Fruit fly (Drosophila melanogaster) whole organism, wandering third instar larva: Measurements from ENCODE around the gene can.

Experiments used
- Abd-B ChIP-seq: fragments of >200 bp; optimal IDR thresholded peaks from 2 replicates; lab custom pipeline; 2017; ENCODE audit warnings: missing biosample characterization, missing genetic modification characterization
- CG32264 ChIP-seq: fragments of 200-800 bp; sonication (Bioruptor generic); optimal IDR thresholded peaks from 2 replicates; lab custom pipeline; 2016; ENCODE audit warnings: missing biosample characterization, missing genetic modification characterization
- CrebA ChIP-seq: fragments of 200-800 bp; sonication (Bioruptor generic); optimal IDR thresholded peaks from 2 replicates; lab custom pipeline; 2016; ENCODE audit warnings: missing biosample characterization, mild to moderate bottlenecking, missing genetic modification characterization, borderline replicate concordance
- Dfd ChIP-seq: fragments of >200 bp; optimal IDR thresholded peaks from 2 replicates; lab custom pipeline; 2017; ENCODE audit warnings: missing biosample characterization, missing genetic modification characterization
- GATAd ChIP-seq: sonication (Bioruptor generic); optimal IDR thresholded peaks from 2 replicates; lab custom pipeline; 2016; ENCODE audit warnings: missing biosample characterization, missing genetic modification characterization
- HLH106 ChIP-seq: fragments of 200-800 bp; optimal IDR thresholded peaks from 3 replicates; lab custom pipeline; 2019; ENCODE audit warnings: missing biosample characterization, mild to moderate bottlenecking, missing genetic modification characterization, moderate library complexity
- Hnf4 ChIP-seq: fragments of 200-800 bp; sonication (Bioruptor generic); optimal IDR thresholded peaks from 2 replicates; lab custom pipeline; 2016; ENCODE audit warnings: missing biosample characterization, mild to moderate bottlenecking, missing genetic modification characterization
- Hr78 ChIP-seq: fragments of >200 bp; optimal IDR thresholded peaks from 2 replicates; lab custom pipeline; 2017; ENCODE audit warnings: missing biosample characterization, missing genetic modification characterization
- Jra ChIP-seq: sonication (Bioruptor generic); optimal IDR thresholded peaks from 2 replicates; lab custom pipeline; 2016; ENCODE audit warnings: missing biosample characterization, missing genetic modification characterization
- Mio ChIP-seq: sonication (Bioruptor generic); optimal IDR thresholded peaks from 2 replicates; lab custom pipeline; 2016; ENCODE audit warnings: missing biosample characterization, missing genetic modification characterization
- Myc ChIP-seq: fragments of >200 bp; optimal IDR thresholded peaks from 2 replicates; lab custom pipeline; 2017
- N ChIP-seq: fragments of >200 bp; optimal IDR thresholded peaks from 2 replicates; lab custom pipeline; 2018; ENCODE audit warnings: missing biosample characterization, missing external identifiers, missing genetic modification characterization
- Rel ChIP-seq, 2 experiments: fragments of 200-800 bp; sonication (Bioruptor generic) in 1 of 2; optimal IDR thresholded peaks; 2 replicates in 1 of 2; 3 replicates in 1 of 2; lab custom pipeline; 2016 to 2019; ENCODE audit warnings: mild to moderate bottlenecking in 2 of 2, missing biosample characterization in 2 of 2, missing genetic modification characterization in 2 of 2, moderate library complexity in 1 of 2
- Sp1 ChIP-seq: fragments of 200-800 bp; sonication (Bioruptor generic); optimal IDR thresholded peaks from 3 replicates; lab custom pipeline; 2019; ENCODE audit warnings: missing biosample characterization, mild to moderate bottlenecking, missing genetic modification characterization, moderate library complexity
- Vsx2 ChIP-seq: fragments of 200-300, 225-300 bp; sonication (Bioruptor generic); optimal IDR thresholded peaks from 2 replicates; lab custom pipeline; 2018; ENCODE audit warnings: missing biosample characterization, missing genetic modification characterization; ENCODE audit not compliant: partially characterized antibody
- brk ChIP-seq: fragments of 200-800 bp; sonication (Bioruptor generic); optimal IDR thresholded peaks from 2 replicates; lab custom pipeline; 2016; ENCODE audit warnings: missing biosample characterization, mild to moderate bottlenecking, missing genetic modification characterization
- dl ChIP-seq, 2 experiments: fragments of 175-275, 200-275 bp in 1 of 2; fragments of 200-275 bp in 1 of 2; sonication (Bioruptor generic); optimal IDR thresholded peaks; lab custom pipeline; 2018; ENCODE audit warnings: mild to moderate bottlenecking in 2 of 2, missing biosample characterization in 2 of 2, missing genetic modification characterization in 2 of 2, moderate library complexity in 2 of 2; ENCODE audit not compliant: partially characterized antibody in 2 of 2, insufficient read depth in 1 of 2
- dmrt93B ChIP-seq: fragments of 200-800 bp; sonication (Bioruptor generic); optimal IDR thresholded peaks from 2 replicates; lab custom pipeline; 2018; ENCODE audit warnings: missing biosample characterization, mild to moderate bottlenecking, missing genetic modification characterization
- dsf ChIP-seq: sonication (Bioruptor generic); optimal IDR thresholded peaks from 2 replicates; lab custom pipeline; 2016; ENCODE audit warnings: missing biosample characterization, missing genetic modification characterization, borderline replicate concordance
- ey ChIP-seq: fragments of 200-800 bp; sonication (Bioruptor generic); optimal IDR thresholded peaks from 2 replicates; lab custom pipeline; 2016; ENCODE audit warnings: missing biosample characterization, missing genetic modification characterization
- foxo ChIP-seq, 2 experiments: fragments of 200-800 bp; sonication (Bioruptor generic); optimal IDR thresholded peaks; 2 replicates in 1 of 2; 3 replicates in 1 of 2; lab custom pipeline; 2016 to 2017; ENCODE audit warnings: missing biosample characterization in 2 of 2, missing genetic modification characterization in 2 of 2
- fru ChIP-seq: fragments of 200-800 bp; sonication (Bioruptor generic); optimal IDR thresholded peaks from 3 replicates; lab custom pipeline; 2016; ENCODE audit warnings: missing biosample characterization, mild to moderate bottlenecking, missing genetic modification characterization
- h ChIP-seq: fragments of 200-800 bp; sonication (Bioruptor generic); optimal IDR thresholded peaks from 3 replicates; lab custom pipeline; 2016; ENCODE audit warnings: missing biosample characterization, mild to moderate bottlenecking, missing genetic modification characterization
- jim ChIP-seq: fragments of 175-275, 200-325 bp; sonication (Bioruptor generic); optimal IDR thresholded peaks from 2 replicates; lab custom pipeline; 2016; ENCODE audit warnings: missing biosample characterization, mild to moderate bottlenecking, missing genetic modification characterization
- lola ChIP-seq: fragments of >200 bp; optimal IDR thresholded peaks from 2 replicates; lab custom pipeline; 2017; ENCODE audit warnings: missing biosample characterization, missing genetic modification characterization
- pan ChIP-seq: fragments of >200 bp; optimal IDR thresholded peaks from 2 replicates; lab custom pipeline; 2017
- psq ChIP-seq: fragments of 200-800 bp; sonication (Bioruptor generic); optimal IDR thresholded peaks from 3 replicates; lab custom pipeline; 2017; ENCODE audit warnings: missing biosample characterization, mild to moderate bottlenecking, missing genetic modification characterization, moderate library complexity
- rgr ChIP-seq: fragments of 200-800 bp; sonication (Bioruptor generic); optimal IDR thresholded peaks from 3 replicates; lab custom pipeline; 2016; ENCODE audit warnings: missing biosample characterization, mild to moderate bottlenecking, missing genetic modification characterization
- sage ChIP-seq: fragments of 200-800 bp; sonication (Bioruptor generic); optimal IDR thresholded peaks from 2 replicates; lab custom pipeline; 2016; ENCODE audit warnings: missing biosample characterization, mild to moderate bottlenecking, missing genetic modification characterization
- sv ChIP-seq: fragments of 200-800 bp; sonication (Bioruptor generic); optimal IDR thresholded peaks from 3 replicates; lab custom pipeline; 2016; ENCODE audit warnings: missing biosample characterization, missing genetic modification characterization
- tai ChIP-seq: sonication (Bioruptor generic); optimal IDR thresholded peaks from 2 replicates; lab custom pipeline; 2016; ENCODE audit warnings: missing biosample characterization, missing genetic modification characterization
- usp ChIP-seq: fragments of >200 bp; optimal IDR thresholded peaks from 2 replicates; lab custom pipeline; 2017; ENCODE audit warnings: missing biosample characterization, missing genetic modification characterization
- woc ChIP-seq: sonication (Bioruptor generic); optimal IDR thresholded peaks from 2 replicates; lab custom pipeline; 2016; ENCODE audit warnings: missing biosample characterization, mild to moderate bottlenecking, missing genetic modification characterization

can gene

DNA sequence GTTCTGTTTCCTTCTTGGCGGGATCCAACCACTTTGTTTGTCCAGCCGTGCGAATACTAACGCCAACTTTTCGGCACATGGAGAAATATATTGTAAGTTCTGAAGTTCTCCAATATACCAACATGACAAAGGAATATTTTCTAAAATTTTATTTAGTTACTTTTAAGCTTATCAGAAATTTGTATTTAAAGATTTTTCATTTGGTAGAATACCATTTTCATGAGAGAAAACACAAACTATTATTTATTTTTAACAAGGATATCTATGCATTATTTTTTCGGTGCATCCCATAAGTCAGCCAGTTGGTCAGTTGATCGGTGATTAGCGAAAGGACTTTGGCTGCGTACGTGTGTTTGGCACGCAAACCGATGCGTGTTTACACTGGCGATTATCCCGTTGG is 17.0 kb upstream of the can start:
- TF ChIP-seq fru (peak; percentile 26), foxo (GFP tag; optimal IDR thresholded peaks at IDR 0.05; lab: Kevin White, UChicago) (no peak), rgr (GFP tag; lab: Kevin White, UChicago) (peak; percentile 8), h (peak; percentile 52), tai (no peak), dsf (GFP tag; lab: Kevin White, UChicago) (no peak), N (GFP tag; lab: Kevin White, UChicago) (no peak), pan (lab: Kevin White, UChicago) (no peak), ey (peak; percentile 17), Hnf4 (GFP tag; lab: Kevin White, UChicago) (peak; percentile 9), Sp1 (GFP tag; lab: Kevin White, UChicago) (peak; percentile 34), HLH106 (tag; lab: Kevin White, UChicago) (peak; percentile 32)

dm6 chr3L:10281802-10282201 is 14.9 kb upstream of the can start:
- no peak for TF ChIP-seq Rel (GFP tag; optimal IDR thresholded peaks at IDR 0.05; lab: Kevin White, UChicago)
- TF ChIP-seq Rel (tag; optimal IDR thresholded peaks at IDR 0.05; lab: Kevin White, UChicago), result no peak
- no peak for TF ChIP-seq psq (GFP tag; lab: Kevin White, UChicago)
- TF ChIP-seq brk (GFP tag; lab: Kevin White, UChicago), result no peak
- no peak for TF ChIP-seq pan (lab: Kevin White, UChicago)
- TF ChIP-seq usp (GFP tag; lab: Kevin White, UChicago), result no peak
- TF ChIP-seq tai, result no peak
- no peak for TF ChIP-seq CG32264
- no peak for TF ChIP-seq Myc (lab: Kevin White, UChicago)
- TF ChIP-seq dsf (GFP tag; lab: Kevin White, UChicago), result no peak
- TF ChIP-seq HLH106 (tag; lab: Kevin White, UChicago), result no peak
- no peak for TF ChIP-seq ey
- no peak for TF ChIP-seq N (GFP tag; lab: Kevin White, UChicago)
- TF ChIP-seq Mio (GFP tag; lab: Kevin White, UChicago), result no peak
- TF ChIP-seq, all 38 proteins: peak for 0

DNA sequence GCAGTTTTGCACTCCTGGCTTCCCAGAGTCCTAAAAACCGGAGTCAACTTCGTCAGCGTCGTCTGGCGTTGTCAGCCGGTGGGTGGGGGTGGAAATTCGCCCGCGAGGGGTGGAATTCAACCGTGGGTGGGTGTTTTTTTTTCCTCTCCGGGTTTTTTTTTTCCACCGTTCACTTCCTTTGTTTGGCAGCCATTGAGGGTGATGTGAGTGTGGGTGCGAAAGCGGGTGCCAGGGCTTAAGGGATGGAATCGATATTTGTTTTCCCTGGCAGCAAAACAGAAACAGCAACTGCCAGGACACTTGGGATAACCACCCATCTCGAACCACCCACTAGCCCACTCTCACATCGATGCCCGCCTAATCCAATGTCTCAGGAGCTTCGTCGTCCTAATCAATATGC is 12.6 kb upstream of the can start:
- no peak for TF ChIP-seq sv (GFP tag; lab: Kevin White, UChicago)
- TF ChIP-seq foxo (GFP tag; optimal IDR thresholded peaks at IDR 0.05; lab: Kevin White, UChicago), result no peak
- TF ChIP-seq h, result no peak
- no peak for TF ChIP-seq Hr78 (GFP tag; lab: Kevin White, UChicago)
- TF ChIP-seq lola, result no peak
- no peak for TF ChIP-seq dmrt93B (GFP tag; lab: Kevin White, UChicago)
- no peak for TF ChIP-seq jim (GFP tag; lab: Kevin White, UChicago)
- TF ChIP-seq rgr (GFP tag; lab: Kevin White, UChicago), result no peak
- TF ChIP-seq HLH106 (tag; lab: Kevin White, UChicago), result no peak
- TF ChIP-seq usp (GFP tag; lab: Kevin White, UChicago), result no peak
- TF ChIP-seq Vsx2, result no peak
- TF ChIP-seq pan (lab: Kevin White, UChicago), result no peak
- TF ChIP-seq ey, result no peak
- TF ChIP-seq Sp1 (GFP tag; lab: Kevin White, UChicago), result no peak

dm6 chr3L:10272904-10273303 is 6.0 kb upstream of the can start, which contains the start of gene Or67d:
TSS of gene Or67d (plus strand) at chr3L:10273204.
- TF ChIP-seq Abd-B, result no peak
- TF ChIP-seq dl (GFP tag; optimal IDR thresholded peaks at IDR 0.05; lab: Kevin White, UChicago; ENCODE audit: insufficient read depth in 1 of 2, partially characterized antibody in 2 of 2), result no peak
- TF ChIP-seq foxo (GFP tag; optimal IDR thresholded peaks at IDR 0.05; lab: Kevin White, UChicago), result no peak
- no peak for TF ChIP-seq Hr78 (GFP tag; lab: Kevin White, UChicago)
- no peak for TF ChIP-seq CrebA (GFP tag; lab: Kevin White, UChicago)
- no peak for TF ChIP-seq HLH106 (tag; lab: Kevin White, UChicago)
- TF ChIP-seq tai, result no peak
- TF ChIP-seq Hnf4 (GFP tag; lab: Kevin White, UChicago), result no peak

DNA sequence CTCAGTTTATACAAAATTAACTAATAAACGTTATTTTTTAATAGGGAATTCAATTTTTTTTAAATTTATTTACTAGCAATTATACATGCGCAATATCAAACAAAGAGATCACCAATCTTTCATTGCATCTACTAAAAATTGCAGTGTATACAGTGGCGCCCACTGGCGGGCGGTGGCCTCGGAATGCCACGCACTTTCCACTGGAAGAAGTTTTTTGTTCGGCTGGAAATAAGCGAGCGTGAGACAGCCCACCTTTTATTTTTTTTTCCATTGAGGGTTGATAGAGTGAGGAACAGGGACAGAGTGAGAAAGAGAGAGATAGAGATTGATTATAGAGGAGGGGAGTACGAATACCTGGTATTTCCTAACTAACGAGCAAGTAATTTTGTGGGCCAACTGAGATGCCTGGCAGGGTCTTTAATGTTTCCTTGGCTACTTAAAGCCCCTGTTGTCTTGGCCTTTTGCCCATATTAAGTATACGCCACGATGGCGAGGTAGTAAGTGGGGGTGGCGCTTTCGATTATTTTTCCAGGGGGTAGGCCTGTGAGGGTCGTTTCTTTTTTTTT is 4.8 kb upstream of the can start:
- TF ChIP-seq usp (GFP tag; lab: Kevin White, UChicago) (no peak), sage (no peak), Dfd (GFP tag; lab: Kevin White, UChicago) (no peak), Jra (GFP tag; lab: Kevin White, UChicago) (no peak), Sp1 (GFP tag; lab: Kevin White, UChicago) (no peak), rgr (GFP tag; lab: Kevin White, UChicago) (no peak), brk (GFP tag; lab: Kevin White, UChicago) (no peak), Abd-B (no peak), woc (GFP tag; lab: Kevin White, UChicago) (no peak), Vsx2 (no peak), Mio (GFP tag; lab: Kevin White, UChicago) (no peak), GATAd (GFP tag; lab: Kevin White, UChicago) (no peak), tai (no peak)
